Worm (Caenorhabditis elegans) whole organism, L1 larva: ENCODE data around the gene hlh-34.

ENCODE experiments used
- aly-2 ChIP-seq: fragments of 150-350 bp; optimal IDR thresholded peaks from 2 replicates; lab custom pipeline; 2014; ENCODE audit warnings: missing biosample characterization, missing genetic modification characterization
- ama-1 ChIP-seq: fragments of 150-350 bp; optimal IDR thresholded peaks from 2 replicates; lab custom pipeline; 2014
- ces-1 ChIP-seq: fragments of 150-350 bp; optimal IDR thresholded peaks from 2 replicates; lab custom pipeline; 2014; ENCODE audit warnings: missing biosample characterization, missing genetic modification reagents, missing genetic modification characterization
- dpl-1 ChIP-seq, 3 experiments: fragments of 150-350 bp in 2 of 3; sonication (generic microtip) in 1 of 3; optimal IDR thresholded peaks; 2 replicates each; lab custom pipeline; 2014 to 2017; ENCODE audit warnings: missing biosample characterization in 3 of 3, missing genetic modification characterization in 3 of 3, missing genetic modification reagents in 3 of 3
- lin-39 ChIP-seq: fragments of 150-350 bp; optimal IDR thresholded peaks from 2 replicates; lab custom pipeline; 2014; ENCODE audit warnings: missing biosample characterization, missing genetic modification reagents, missing genetic modification characterization
- lsy-2 ChIP-seq, 2 experiments: fragments of 150-350 bp; optimal IDR thresholded peaks; 2 replicates each; lab custom pipeline; 2014; ENCODE audit warnings: missing biosample characterization in 2 of 2, missing genetic modification characterization in 2 of 2
- nhr-11 ChIP-seq: fragments of 150-350 bp; optimal IDR thresholded peaks from 2 replicates; lab custom pipeline; 2014; ENCODE audit warnings: missing biosample characterization, missing genetic modification characterization
- nhr-20 ChIP-seq: sonication (generic microtip); optimal IDR thresholded peaks from 2 replicates; lab custom pipeline; 2016; ENCODE audit warnings: mild to moderate bottlenecking, missing genetic modification characterization, missing compliant biosample characterization
- nhr-28 ChIP-seq: fragments of 150-350 bp; optimal IDR thresholded peaks from 2 replicates; lab custom pipeline; 2014; ENCODE audit warnings: missing biosample characterization, missing genetic modification characterization
- pqm-1 ChIP-seq: sonication (generic microtip); optimal IDR thresholded peaks from 3 replicates; lab custom pipeline; 2017; ENCODE audit warnings: missing biosample characterization, missing genetic modification characterization
- sptf-1 ChIP-seq: fragments of 150-350 bp; optimal IDR thresholded peaks from 2 replicates; lab custom pipeline; 2014; ENCODE audit warnings: missing biosample characterization, missing genetic modification characterization
- unc-62 ChIP-seq: fragments of 150-350 bp; optimal IDR thresholded peaks from 2 replicates; lab custom pipeline; 2014; ENCODE audit warnings: missing biosample characterization, missing genetic modification reagents, missing genetic modification characterization

- no peak for TF ChIP-seq nhr-28 (tag; lab: Kevin White, UChicago)
- no peak for TF ChIP-seq ces-1 (GFP tag; lab: Kevin White, UChicago)
- TF ChIP-seq lsy-2 (tag; optimal IDR thresholded peaks at IDR 0.05; lab: Kevin White, UChicago): no peak
- TF ChIP-seq unc-62 (GFP tag; lab: Kevin White, UChicago): no peak
- TF ChIP-seq lin-39: no peak
- TF ChIP-seq pqm-1 (tag; lab: Kevin White, UChicago): no peak
- TF ChIP-seq nhr-11 (tag; lab: Kevin White, UChicago): no peak
- TF ChIP-seq aly-2 (tag; lab: Kevin White, UChicago): no peak
- TF ChIP-seq ama-1: no peak
- no peak for TF ChIP-seq sptf-1 (tag; lab: Kevin White, UChicago)
- no peak for TF ChIP-seq dpl-1 (GFP tag; optimal IDR thresholded peaks at IDR 0.05; lab: Kevin White, UChicago)
- no peak for TF ChIP-seq nhr-20
These were observed 18.4 kb upstream of the hlh-34 start, which contains the start of gene fbxa-181 for ce11 chrV:13725574-13725973.
